Worm (Caenorhabditis elegans): ENCODE measurements around the gene F57G9.3.

Gene F57G9.3

ce11 chrII:12389783-12390182 is 20.2 kb downstream of the F57G9.3 start, which contains the start of gene Y57A10B.6:
TSS of gene Y57A10B.6 (plus strand) at chrII:12390083.
- TF ChIP-seq ceh-9 (tag; optimal IDR thresholded peaks at IDR 0.05) (no peak), nhr-11 (tag; optimal IDR thresholded peaks at IDR 0.05) (no peak), lin-11 (tag; optimal IDR thresholded peaks at IDR 0.05) (no peak), rnt-1 (tag; optimal IDR thresholded peaks at IDR 0.05) (no peak), fkh-10 (GFP tag; optimal IDR thresholded peaks at IDR 0.05) (no peak), elt-2 (tag; optimal IDR thresholded peaks at IDR 0.05) (no peak), pat-9 (tag; optimal IDR thresholded peaks at IDR 0.05) (no peak), F13H6.1 (tag; optimal IDR thresholded peaks at IDR 0.05) (no peak), fax-1 (tag; optimal IDR thresholded peaks at IDR 0.05) (no peak), K09A11.1 (tag; optimal IDR thresholded peaks at IDR 0.05; ENCODE audit: insufficient read depth) (no peak)

- no peak for TF ChIP-seq gmeb-2 (tag; optimal IDR thresholded peaks at IDR 0.05)
- no peak for TF ChIP-seq syd-9 (tag; optimal IDR thresholded peaks at IDR 0.05)
- no peak for TF ChIP-seq dve-1 (tag; optimal IDR thresholded peaks at IDR 0.05)
- no peak for TF ChIP-seq ceh-2 (tag; optimal IDR thresholded peaks at IDR 0.05)
- no peak for TF ChIP-seq lim-6 (tag; optimal IDR thresholded peaks at IDR 0.05)
- no peak for TF ChIP-seq C08G9.2 (tag; optimal IDR thresholded peaks at IDR 0.05)
- no peak for TF ChIP-seq fkh-6 (tag; optimal IDR thresholded peaks at IDR 0.05)
- no peak for TF ChIP-seq ceh-34 (tag; optimal IDR thresholded peaks at IDR 0.05)
These were observed 22.0 kb downstream of the F57G9.3 start, which contains the start of gene sre-41 for ce11 chrII:12387980-12388379. TSS of gene sre-41 (plus strand) at chrII:12388280.

- TF ChIP-seq Y22D7AL.16 (tag; optimal IDR thresholded peaks at IDR 0.05), result no peak
- no peak for TF ChIP-seq rnt-1 (tag; optimal IDR thresholded peaks at IDR 0.05)
- TF ChIP-seq sox-2 (GFP tag; IDR thresholded peaks at IDR 0.05), result no peak
- no peak for TF ChIP-seq pax-1 (tag; optimal IDR thresholded peaks at IDR 0.05)
- TF ChIP-seq ceh-9 (tag; optimal IDR thresholded peaks at IDR 0.05), result no peak
- no peak for TF ChIP-seq npax-4 (tag; optimal IDR thresholded peaks at IDR 0.05)
- TF ChIP-seq hlh-6 (tag; optimal IDR thresholded peaks at IDR 0.05), result no peak
- TF ChIP-seq ref-2 (tag; optimal IDR thresholded peaks at IDR 0.05), result no peak
- no peak for TF ChIP-seq pat-9 (tag; optimal IDR thresholded peaks at IDR 0.05)
- TF ChIP-seq ceh-19 (GFP tag; optimal IDR thresholded peaks at IDR 0.05), result no peak
- TF ChIP-seq nhr-232 (tag; optimal IDR thresholded peaks at IDR 0.05), result no peak
- TF ChIP-seq tbx-2 (tag; optimal IDR thresholded peaks at IDR 0.05), result no peak
- TF ChIP-seq eyg-1 (tag; optimal IDR thresholded peaks at IDR 0.05), result no peak
- TF ChIP-seq K02D7.2 (tag; optimal IDR thresholded peaks at IDR 0.05), result no peak
- no peak for TF ChIP-seq lim-6 (tag; optimal IDR thresholded peaks at IDR 0.05)
- TF ChIP-seq hlh-13 (GFP tag; optimal IDR thresholded peaks at IDR 0.05), result no peak
- no peak for TF ChIP-seq zip-5 (tag; optimal IDR thresholded peaks at IDR 0.05)
- TF ChIP-seq elt-4 (tag; optimal IDR thresholded peaks at IDR 0.05), result no peak
These were observed 22.5 kb downstream of the F57G9.3 start for ce11 chrII:12387487-12387886.

- TF ChIP-seq ceh-18 (tag; optimal IDR thresholded peaks at IDR 0.05), result no peak
- no peak for TF ChIP-seq ceh-30 (tag; optimal IDR thresholded peaks at IDR 0.05)
- no peak for TF ChIP-seq zip-5 (tag; optimal IDR thresholded peaks at IDR 0.05)
- no peak for TF ChIP-seq pha-4 (tag; optimal IDR thresholded peaks at IDR 0.05)
- no peak for TF ChIP-seq pag-3 (tag; optimal IDR thresholded peaks at IDR 0.05; ENCODE audit: borderline replicate concordance)
- no peak for TF ChIP-seq tbx-7 (tag; optimal IDR thresholded peaks at IDR 0.05)
- no peak for TF ChIP-seq fax-1 (tag; optimal IDR thresholded peaks at IDR 0.05)
- no peak for TF ChIP-seq elt-2 (tag; optimal IDR thresholded peaks at IDR 0.05)
- TF ChIP-seq tbx-2 (tag; optimal IDR thresholded peaks at IDR 0.05), result no peak
- no peak for TF ChIP-seq elt-4 (tag; optimal IDR thresholded peaks at IDR 0.05)
- no peak for TF ChIP-seq fkh-6 (tag; optimal IDR thresholded peaks at IDR 0.05)
These were observed 23.2 kb downstream of the F57G9.3 start, which contains the start of gene sre-42 for ce11 chrII:12386781-12387180. TSS of gene sre-42 (minus strand) at chrII:12386881.

All from whole organism, late embryonic.